Fruit fly (Drosophila melanogaster) whole organism: ENCODE data around the gene Taf9.

ENCODE experiments used
- CG8478 ChIP-seq: fragments of >200 bp; optimal IDR thresholded peaks from 2 replicates; lab custom pipeline; 2018; ENCODE audit warnings: inconsistent platforms
- Dll ChIP-seq: fragments of >200 bp; optimal IDR thresholded peaks from 2 replicates; lab custom pipeline; 2017
- EcR ChIP-seq, 2 experiments: fragments of >200 bp; optimal IDR thresholded peaks; 2 replicates each; lab custom pipeline; 2017; ENCODE audit warnings: missing biosample characterization in 2 of 2, missing genetic modification characterization in 2 of 2, missing genetic modification reagents in 2 of 2
- pan ChIP-seq: fragments of >200 bp; optimal IDR thresholded peaks from 2 replicates; lab custom pipeline; 2017
- psq ChIP-seq: fragments of >200 bp; optimal IDR thresholded peaks from 2 replicates; lab custom pipeline; 2017
- usp ChIP-seq: fragments of >200 bp; optimal IDR thresholded peaks from 2 replicates; lab custom pipeline; 2017; ENCODE audit warnings: missing biosample characterization, missing genetic modification characterization, mixed read lengths

The Taf9 gene

dm6 chrX:17872310-17872709 lies 30.3 kb downstream of the Taf9 start:
- no peak for TF ChIP-seq Dll (lab: Kevin White, UChicago)
- no peak for TF ChIP-seq pan (lab: Kevin White, UChicago)
- no peak for TF ChIP-seq EcR (GFP tag; optimal IDR thresholded peaks at IDR 0.05; lab: Kevin White, UChicago)
- no peak for TF ChIP-seq CG8478 (lab: Kevin White, UChicago)
- TF ChIP-seq usp (GFP tag; lab: Kevin White, UChicago) = no peak
- TF ChIP-seq psq = no peak

- peak in 1 of 2 experiments; percentile 55 for TF ChIP-seq EcR (GFP tag; optimal IDR thresholded peaks at IDR 0.05; lab: Kevin White, UChicago)
- TF ChIP-seq Dll (lab: Kevin White, UChicago) = no peak
Measured at dm6 chrX:17873329-17873728, 31.4 kb downstream of the Taf9 start.

dm6 chrX:17875014-17875589 lies 33.1 kb downstream of the Taf9 start:
- TF ChIP-seq pan (lab: Kevin White, UChicago) (peak; percentile 54), usp (GFP tag; lab: Kevin White, UChicago) (no peak)

dm6 chrX:17875695-17876094 lies 33.7 kb downstream of the Taf9 start:
- TF ChIP-seq pan (lab: Kevin White, UChicago) (no peak), psq (no peak), Dll (lab: Kevin White, UChicago) (no peak), EcR (GFP tag; optimal IDR thresholded peaks at IDR 0.05; lab: Kevin White, UChicago) (no peak), usp (GFP tag; lab: Kevin White, UChicago) (no peak), CG8478 (lab: Kevin White, UChicago) (no peak)

dm6 chrX:17876518-17876917 lies 34.6 kb downstream of the Taf9 start:
- TF ChIP-seq EcR (GFP tag; optimal IDR thresholded peaks at IDR 0.05; lab: Kevin White, UChicago) = no peak
- no peak for TF ChIP-seq CG8478 (lab: Kevin White, UChicago)
- TF ChIP-seq psq = no peak
- TF ChIP-seq usp (GFP tag; lab: Kevin White, UChicago) = no peak
- no peak for TF ChIP-seq Dll (lab: Kevin White, UChicago)
- TF ChIP-seq pan (lab: Kevin White, UChicago) = no peak

- no peak for TF ChIP-seq Dll (lab: Kevin White, UChicago)
- no peak for TF ChIP-seq EcR (GFP tag; optimal IDR thresholded peaks at IDR 0.05; lab: Kevin White, UChicago)
- no peak for TF ChIP-seq pan (lab: Kevin White, UChicago)
- no peak for TF ChIP-seq psq
- TF ChIP-seq CG8478 (lab: Kevin White, UChicago) = no peak
- TF ChIP-seq usp (GFP tag; lab: Kevin White, UChicago) = no peak
Measured at dm6 chrX:17877974-17878373, 36.0 kb downstream of the Taf9 start.

dm6 chrX:17878632-17879033 lies 36.7 kb downstream of the Taf9 start:
- TF ChIP-seq pan (lab: Kevin White, UChicago) = no peak
- peak; percentile 51 for TF ChIP-seq Dll (lab: Kevin White, UChicago)
- no peak for TF ChIP-seq psq
- TF ChIP-seq CG8478 (lab: Kevin White, UChicago) = no peak
- peak; percentile 65 to 89 for TF ChIP-seq EcR (GFP tag; optimal IDR thresholded peaks at IDR 0.05; lab: Kevin White, UChicago)
- no peak for TF ChIP-seq usp (GFP tag; lab: Kevin White, UChicago)

dm6 chrX:17879211-17879897 lies 37.4 kb downstream of the Taf9 start:
- TF ChIP-seq CG8478 (lab: Kevin White, UChicago) = no peak
- no peak for TF ChIP-seq pan (lab: Kevin White, UChicago)
- TF ChIP-seq EcR (GFP tag; optimal IDR thresholded peaks at IDR 0.05; lab: Kevin White, UChicago) = no peak
- no peak for TF ChIP-seq psq
- no peak for TF ChIP-seq usp (GFP tag; lab: Kevin White, UChicago)
- TF ChIP-seq Dll (lab: Kevin White, UChicago) = no peak

- TF ChIP-seq psq (no peak), usp (GFP tag; lab: Kevin White, UChicago) (no peak), CG8478 (lab: Kevin White, UChicago) (no peak), Dll (lab: Kevin White, UChicago) (no peak), EcR (GFP tag; optimal IDR thresholded peaks at IDR 0.05; lab: Kevin White, UChicago) (no peak), pan (lab: Kevin White, UChicago) (no peak)
Measured at dm6 chrX:17880269-17880889, 38.4 kb downstream of the Taf9 start.

dm6 chrX:17881138-17882121 lies 39.5 kb downstream of the Taf9 start:
- TF ChIP-seq usp (GFP tag; lab: Kevin White, UChicago) = no peak
- peak; percentile 54 to 55 for TF ChIP-seq EcR (GFP tag; optimal IDR thresholded peaks at IDR 0.05; lab: Kevin White, UChicago)

dm6 chrX:17882769-17883168 lies 40.8 kb downstream of the Taf9 start:
- TF ChIP-seq psq (no peak), CG8478 (lab: Kevin White, UChicago) (no peak), pan (lab: Kevin White, UChicago) (no peak), EcR (GFP tag; optimal IDR thresholded peaks at IDR 0.05; lab: Kevin White, UChicago) (no peak), usp (GFP tag; lab: Kevin White, UChicago) (no peak), Dll (lab: Kevin White, UChicago) (no peak)
